Worm (Caenorhabditis elegans) whole organism, young adult: ENCODE data around the gene T23F11.11.

Experiments
- C06A6.2 ChIP-seq: fragments of 200-800 bp; sonication (Bioruptor generic); conservative IDR thresholded peaks from 2 replicates; pipeline ENCODE4 v1.3.6; 2022; ENCODE audit warnings: missing genetic modification characterization, missing compliant biosample characterization
- D2030.7 ChIP-seq: fragments of 200-800 bp; sonication (Bioruptor generic); IDR thresholded peaks from 2 replicates; pipeline ENCODE4 v1.3.6; 2022; ENCODE audit warnings: missing genetic modification reagents, missing genetic modification characterization, missing compliant biosample characterization
- F33H1.4 ChIP-seq: fragments of 200-800 bp; sonication (Bioruptor generic); IDR thresholded peaks from 2 replicates; pipeline ENCODE4 v1.3.6; 2022; ENCODE audit warnings: missing genetic modification reagents, missing genetic modification characterization, missing compliant biosample characterization
- F39B2.1 ChIP-seq: fragments of 200-800 bp; sonication (Bioruptor generic); IDR thresholded peaks from 2 replicates; pipeline ENCODE4 v1.3.6; 2022; ENCODE audit warnings: missing genetic modification reagents, missing genetic modification characterization, missing compliant biosample characterization
- T07F8.4 ChIP-seq: sonication (generic microtip); optimal IDR thresholded peaks from 2 replicates; lab custom pipeline; 2016; ENCODE audit warnings: mild to moderate bottlenecking, missing genetic modification characterization, moderate library complexity, missing compliant biosample characterization
- T26A5.8 ChIP-seq: sonication (generic microtip); optimal IDR thresholded peaks from 2 replicates; lab custom pipeline; 2016; ENCODE audit warnings: missing genetic modification characterization, missing compliant biosample characterization
- Y67H2A.10 ChIP-seq: fragments of 200-800 bp; sonication (Bioruptor generic); conservative IDR thresholded peaks from 2 replicates; pipeline ENCODE4 v1.3.6; 2022; ENCODE audit warnings: missing genetic modification reagents, missing genetic modification characterization, missing compliant biosample characterization
- attf-3 ChIP-seq: fragments of 200-800 bp; sonication (Bioruptor generic); conservative IDR thresholded peaks from 2 replicates; pipeline ENCODE4 v1.3.6; 2022; ENCODE audit warnings: missing genetic modification reagents, missing genetic modification characterization, missing compliant biosample characterization
- attf-6 ChIP-seq: fragments of 200-800 bp; sonication (Bioruptor generic); IDR thresholded peaks from 2 replicates; pipeline ENCODE4 v1.3.6; 2022; ENCODE audit warnings: missing genetic modification reagents, missing genetic modification characterization, missing compliant biosample characterization
- cebp-1 ChIP-seq, 2 experiments: fragments of 200-800 bp in 1 of 2; sonication (Bioruptor generic) in 1 of 2; sonication (generic microtip) in 1 of 2; IDR thresholded peaks in 1 of 2; optimal IDR thresholded peaks in 1 of 2; 2 replicates each; pipeline versions ENCODE4 v1.3.6 to Lab custom; 2017 to 2022; ENCODE audit warnings: missing compliant biosample characterization in 2 of 2, missing genetic modification characterization in 2 of 2, mild to moderate bottlenecking in 1 of 2, missing genetic modification reagents in 1 of 2, moderate library complexity in 1 of 2
- ceh-27 ChIP-seq: fragments of 200-800 bp; sonication (Bioruptor generic); optimal IDR thresholded peaks from 2 replicates; lab custom pipeline; 2018; ENCODE audit warnings: mild to moderate bottlenecking, missing genetic modification characterization, moderate library complexity, missing compliant biosample characterization
- ceh-40 ChIP-seq: fragments of 200-800 bp; sonication (Bioruptor generic); IDR thresholded peaks from 2 replicates; pipeline ENCODE4 v1.3.6; 2022; ENCODE audit warnings: missing genetic modification characterization, missing compliant biosample characterization
- ceh-79 ChIP-seq: sonication (generic microtip); optimal IDR thresholded peaks from 2 replicates; lab custom pipeline; 2017; ENCODE audit warnings: mild to moderate bottlenecking, missing genetic modification characterization, missing compliant biosample characterization
- chd-7 ChIP-seq: sonication (generic microtip); optimal IDR thresholded peaks from 2 replicates; lab custom pipeline; 2016; ENCODE audit warnings: mild to moderate bottlenecking, missing genetic modification characterization, moderate library complexity, missing compliant biosample characterization
- die-1 ChIP-seq: sonication (generic microtip); optimal IDR thresholded peaks from 2 replicates; lab custom pipeline; 2016; ENCODE audit warnings: missing genotype, mild to moderate bottlenecking, missing genetic modification characterization, missing compliant biosample characterization
- dpl-1 ChIP-seq: fragments of 150-350 bp; optimal IDR thresholded peaks from 2 replicates; lab custom pipeline; 2014; ENCODE audit warnings: missing biosample characterization, missing genetic modification reagents, missing genetic modification characterization
- egrh-3 ChIP-seq: fragments of 200-800 bp; sonication (Bioruptor generic); IDR thresholded peaks from 2 replicates; pipeline ENCODE4 v1.3.6; 2022; ENCODE audit warnings: missing genetic modification reagents, missing genetic modification characterization, missing compliant biosample characterization
- ets-4 ChIP-seq: fragments of 200-800 bp; sonication (Bioruptor generic); optimal IDR thresholded peaks from 2 replicates; lab custom pipeline; 2018; ENCODE audit warnings: mild to moderate bottlenecking, missing genetic modification characterization, missing compliant biosample characterization
- gei-17 ChIP-seq: fragments of 200-800 bp; sonication (Bioruptor generic); optimal IDR thresholded peaks from 2 replicates; lab custom pipeline; 2018; ENCODE audit warnings: mild to moderate bottlenecking, missing genetic modification characterization, missing compliant biosample characterization
- him-1 ChIP-seq: sonication (generic microtip); optimal IDR thresholded peaks from 2 replicates; lab custom pipeline; 2016; ENCODE audit warnings: missing genotype, missing genetic modification reagents, missing genetic modification characterization, missing compliant biosample characterization
- hmg-20 ChIP-seq: fragments of 200-800 bp; sonication (Bioruptor generic); IDR thresholded peaks from 2 replicates; pipeline ENCODE4 v1.3.6; 2022; ENCODE audit warnings: missing genetic modification reagents, missing genetic modification characterization, missing compliant biosample characterization
- hsf-1 ChIP-seq: fragments of 200-800 bp; sonication (Bioruptor generic); IDR thresholded peaks from 2 replicates; pipeline ENCODE4 v1.3.6; 2022; ENCODE audit warnings: missing genetic modification reagents, missing genetic modification characterization, missing compliant biosample characterization
- lin-26 ChIP-seq: fragments of 200-800 bp; sonication (Bioruptor generic); IDR thresholded peaks from 2 replicates; pipeline ENCODE4 v1.3.6; 2022; ENCODE audit warnings: missing genetic modification reagents, missing genetic modification characterization, missing compliant biosample characterization
- lsy-27 ChIP-seq: sonication (generic microtip); optimal IDR thresholded peaks from 2 replicates; lab custom pipeline; 2017; ENCODE audit warnings: missing genetic modification characterization, mild to moderate bottlenecking, missing compliant biosample characterization, antibody characterized with exemption, missing genotype, borderline replicate concordance; ENCODE audit not compliant: insufficient read depth
- madf-10 ChIP-seq: sonication (generic microtip); optimal IDR thresholded peaks from 2 replicates; lab custom pipeline; 2016; ENCODE audit warnings: mild to moderate bottlenecking, missing genetic modification characterization, missing compliant biosample characterization
- mcd-1 ChIP-seq: fragments of 200-800 bp; sonication (Bioruptor generic); IDR thresholded peaks from 2 replicates; pipeline ENCODE4 v1.3.6; 2022; ENCODE audit warnings: missing genetic modification reagents, missing genetic modification characterization, missing compliant biosample characterization
- nhr-120 ChIP-seq: fragments of 200-800 bp; sonication (Bioruptor generic); IDR thresholded peaks from 2 replicates; pipeline ENCODE4 v1.3.6; 2022; ENCODE audit warnings: missing genetic modification characterization, missing compliant biosample characterization
- nhr-27 ChIP-seq: fragments of 200-800 bp; sonication (Bioruptor generic); optimal IDR thresholded peaks from 2 replicates; lab custom pipeline; 2018; ENCODE audit warnings: mild to moderate bottlenecking, missing genetic modification characterization, moderate library complexity, missing compliant biosample characterization
- nhr-80 ChIP-seq: sonication (generic microtip); optimal IDR thresholded peaks from 2 replicates; lab custom pipeline; 2016; ENCODE audit warnings: missing genetic modification characterization, missing compliant biosample characterization
- pbrm-1 ChIP-seq: fragments of 200-800 bp; sonication (Bioruptor generic); IDR thresholded peaks from 2 replicates; pipeline ENCODE4 v1.3.6; 2022; ENCODE audit warnings: missing genetic modification reagents, missing genetic modification characterization, missing compliant biosample characterization
- rcor-1 ChIP-seq: fragments of 200-800 bp; sonication (Bioruptor generic); IDR thresholded peaks from 2 replicates; pipeline ENCODE4 v1.3.6; 2022; ENCODE audit warnings: missing genetic modification reagents, missing genetic modification characterization, missing compliant biosample characterization
- sdz-38 ChIP-seq: sonication (generic microtip); optimal IDR thresholded peaks from 2 replicates; lab custom pipeline; 2016; ENCODE audit warnings: missing genotype, missing genetic modification characterization, missing compliant biosample characterization
- somi-1 ChIP-seq: fragments of 200-800 bp; sonication (Bioruptor generic); optimal IDR thresholded peaks from 2 replicates; lab custom pipeline; 2018; ENCODE audit warnings: mild to moderate bottlenecking, missing genetic modification characterization, missing compliant biosample characterization
- sptf-2 ChIP-seq: fragments of 200-800 bp; sonication (Bioruptor generic); optimal IDR thresholded peaks from 2 replicates; lab custom pipeline; 2018; ENCODE audit warnings: mild to moderate bottlenecking, missing genetic modification characterization, missing compliant biosample characterization
- tbp1 ChIP-seq: fragments of 200-800 bp; sonication (Bioruptor generic); optimal IDR thresholded peaks from 2 replicates; lab custom pipeline; 2018; ENCODE audit warnings: mild to moderate bottlenecking, missing genetic modification characterization, missing compliant biosample characterization
- unc-62 ChIP-seq: fragments of 150-350 bp; optimal IDR thresholded peaks from 2 replicates; lab custom pipeline; 2014; ENCODE audit warnings: missing biosample characterization, missing genetic modification reagents, missing genetic modification characterization
- ztf-18 ChIP-seq: sonication (generic microtip); optimal IDR thresholded peaks from 2 replicates; lab custom pipeline; 2016; ENCODE audit warnings: missing genotype, mild to moderate bottlenecking, missing genetic modification characterization, missing compliant biosample characterization
- ztf-22 ChIP-seq: fragments of 200-800 bp; sonication (Bioruptor generic); optimal IDR thresholded peaks from 2 replicates; lab custom pipeline; 2018; ENCODE audit warnings: mild to moderate bottlenecking, missing genetic modification characterization, moderate library complexity, missing compliant biosample characterization

The T23F11.11 gene

DNA sequence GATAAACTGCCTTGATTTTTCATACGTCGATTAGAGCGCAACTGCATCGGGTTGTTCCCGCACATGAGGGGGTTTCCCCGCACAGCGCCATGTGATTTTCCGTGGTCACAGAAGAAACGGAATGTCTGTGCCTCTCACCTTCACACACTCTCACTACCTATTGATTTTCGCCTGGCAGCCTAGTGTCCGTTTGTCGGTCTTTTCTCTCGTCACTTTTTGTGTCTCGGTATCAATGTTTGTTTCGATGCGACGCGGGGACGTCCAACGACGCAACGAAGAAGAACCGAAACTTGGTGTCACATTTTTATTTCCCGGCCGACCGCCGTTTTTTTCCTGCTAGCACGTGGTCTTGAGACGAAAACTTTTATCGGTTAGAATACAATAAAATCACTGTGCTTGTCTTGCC lies 22.0 kb downstream of the T23F11.11 start (continued):
- TF ChIP-seq pbrm-1 (GFP tag; lab: Robert Waterston, UW) (peak; percentile 79; the same call in 1 of the 2 replicates), ztf-18 (tag; lab: Kevin White, UChicago) (peak; percentile 65), rcor-1 (GFP tag; lab: Robert Waterston, UW) (peak; percentile 46), attf-3 (GFP tag; lab: Robert Waterston, UW) (peak; percentile 60; the same call in 1 of the 2 replicates), nhr-27 (peak; percentile 50), F39B2.1 (GFP tag; lab: Robert Waterston, UW) (no peak), ceh-27 (GFP tag; lab: Kevin White, UChicago) (peak; percentile 90), T07F8.4 (tag; lab: Kevin White, UChicago) (no peak), chd-7 (peak; percentile 89), die-1 (tag; lab: Kevin White, UChicago) (peak; percentile 70), ztf-22 (GFP tag; lab: Kevin White, UChicago) (peak; percentile 97), D2030.7 (GFP tag; lab: Robert Waterston, UW) (no peak), mcd-1 (GFP tag; lab: Robert Waterston, UW) (peak; percentile 89), him-1 (tag; lab: Kevin White, UChicago) (no peak), dpl-1 (GFP tag; lab: Kevin White, UChicago) (no peak), T26A5.8 (tag; lab: Kevin White, UChicago) (no peak), sptf-2 (peak; percentile 22), C06A6.2 (GFP tag; lab: Robert Waterston, UW) (peak; percentile 84), ets-4 (GFP tag; lab: Kevin White, UChicago) (peak; percentile 86), hmg-20 (GFP tag; lab: Robert Waterston, UW) (0 out of 2 replicates have a peak, but pooled peaks have one; percentile 12), F33H1.4 (GFP tag; lab: Robert Waterston, UW) (no peak), lsy-27 (tag; lab: Kevin White, UChicago) (no peak), gei-17 (peak; percentile 32), hsf-1 (GFP tag; lab: Robert Waterston, UW) (0 out of 2 replicates have a peak, but pooled peaks have one; percentile 35), attf-6 (GFP tag; lab: Robert Waterston, UW) (no peak), lin-26 (GFP tag; lab: Robert Waterston, UW) (peak; percentile 48; the same call in 1 of the 2 replicates), nhr-80 (tag; lab: Kevin White, UChicago) (peak; percentile 99), ceh-40 (GFP tag; lab: Robert Waterston, UW) (no peak), sdz-38 (tag; lab: Kevin White, UChicago) (no peak), Y67H2A.10 (GFP tag; lab: Robert Waterston, UW) (peak; percentile 62; the same call in 1 of the 2 replicates), egrh-3 (GFP tag; lab: Robert Waterston, UW) (peak; percentile 10; the same call in 1 of the 2 replicates), ceh-79 (no peak), tbp1 (GFP tag; lab: Kevin White, UChicago) (peak; percentile 70)

DNA sequence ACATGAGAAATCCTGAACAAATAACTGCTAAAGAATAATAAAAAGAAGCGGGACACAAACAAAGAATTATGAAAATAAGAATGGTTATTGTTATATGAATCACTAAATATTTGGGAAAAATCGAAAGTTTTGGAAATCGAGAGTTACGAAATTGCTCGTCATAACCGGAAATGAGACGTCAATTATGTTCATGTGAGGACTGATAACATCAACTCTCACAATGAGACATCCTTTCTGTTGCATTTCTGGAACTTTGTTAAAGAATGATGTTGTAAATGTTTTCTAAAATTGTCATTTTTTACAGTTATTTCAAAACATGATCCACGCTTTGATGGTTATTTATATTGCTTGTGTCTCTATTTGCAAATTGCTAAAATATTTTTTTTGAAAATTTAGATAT lies 23.5 kb downstream of the T23F11.11 start, which contains the start of gene T23F11.6:
T23F11.6 (minus strand) TSS at position 45 of the 400 bp plus-strand sequence.
- TF ChIP-seq cebp-1 (GFP tag; IDR thresholded peaks at IDR 0.05; lab: Robert Waterston, UW) = peak; percentile 46; the same call in 1 of the 2 replicates
- TF ChIP-seq cebp-1 (tag; optimal IDR thresholded peaks at IDR 0.05; lab: Kevin White, UChicago) = no peak
- no peak for TF ChIP-seq madf-10
- TF ChIP-seq unc-62 = peak; percentile 73
- peak; percentile 44 for TF ChIP-seq nhr-80 (tag; lab: Kevin White, UChicago)
- TF ChIP-seq nhr-120 = no peak
- TF ChIP-seq somi-1 (GFP tag; lab: Kevin White, UChicago) = no peak
